Fruit fly (Drosophila melanogaster): Measurements from ENCODE around the gene spoon.

spoon gene

DNA sequence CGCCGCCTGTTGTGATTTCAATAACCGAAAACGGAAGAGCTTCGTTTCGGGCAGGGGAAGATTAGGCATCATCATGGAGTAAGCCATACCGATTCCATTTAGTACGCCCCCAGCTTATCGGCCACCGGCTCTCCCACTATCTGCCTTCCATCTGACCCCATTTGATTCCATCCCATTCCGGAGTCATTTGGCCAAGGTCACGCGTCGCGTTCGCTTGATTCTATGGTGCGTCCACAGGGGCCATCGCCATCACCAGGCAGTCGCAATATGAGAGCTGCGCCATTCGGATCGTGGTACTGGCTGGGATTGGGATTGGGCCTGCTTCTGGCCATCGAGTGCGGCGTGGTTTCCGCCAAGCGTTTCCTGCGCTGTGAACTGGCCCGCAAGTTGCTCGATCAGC is 6.6 kb upstream of the spoon start, which contains the start of gene CG16756:
Gene CG16756, plus strand, starts transcription at position 257 of the 400 bp plus-strand sequence.
- TF ChIP-seq fd64A (GFP tag; optimal IDR thresholded peaks at IDR 0.05) (no peak), CG2116 (GFP tag; optimal IDR thresholded peaks at IDR 0.05) (no peak), CG14050 (GFP tag; IDR thresholded peaks at IDR 0.05) (no peak), Max (GFP tag; optimal IDR thresholded peaks at IDR 0.05) (no peak), CG8290 (GFP tag; optimal IDR thresholded peaks at IDR 0.05) (no peak), CG8290 (tag; optimal IDR thresholded peaks at IDR 0.05) (no peak), CG15601 (tag; optimal IDR thresholded peaks at IDR 0.05) (no peak), Awh (GFP tag; IDR thresholded peaks at IDR 0.05) (no peak), CG12155 (GFP tag; optimal IDR thresholded peaks at IDR 0.05) (no peak), CG6813 (GFP tag; optimal IDR thresholded peaks at IDR 0.05) (no peak), CG33557 (GFP tag; optimal IDR thresholded peaks at IDR 0.05) (no peak), Jarid2 (GFP tag; optimal IDR thresholded peaks at IDR 0.05) (no peak), CG16813 (GFP tag; IDR thresholded peaks at IDR 0.05; ENCODE audit: partially characterized antibody) (no peak), CG18764 (GFP tag; optimal IDR thresholded peaks at IDR 0.05) (no peak), CG10565 (GFP tag; optimal IDR thresholded peaks at IDR 0.05) (no peak), eve (GFP tag; optimal IDR thresholded peaks at IDR 0.05) (no peak), sug (tag; optimal IDR thresholded peaks at IDR 0.05) (peak; percentile 48), sens-2 (GFP tag; IDR thresholded peaks at IDR 0.05) (no peak), slou (GFP tag; optimal IDR thresholded peaks at IDR 0.05) (no peak), CG10543 (GFP tag; optimal IDR thresholded peaks at IDR 0.05) (peak; percentile 40), ERR (GFP tag; optimal IDR thresholded peaks at IDR 0.05) (peak; percentile 43), Med (GFP tag) (peak; percentile 14), inv (GFP tag; IDR thresholded peaks at IDR 0.05; ENCODE audit: partially characterized antibody) (no peak), Drgx (GFP tag; IDR thresholded peaks at IDR 0.05) (no peak), CG17328 (GFP tag; IDR thresholded peaks at IDR 0.05) (no peak), CG34376 (GFP tag; optimal IDR thresholded peaks at IDR 0.05) (peak; percentile 60), CG15269 (tag; optimal IDR thresholded peaks at IDR 0.05) (no peak), CG18619 (GFP tag; optimal IDR thresholded peaks at IDR 0.05) (no peak), z (GFP tag; IDR thresholded peaks at IDR 0.05) (no peak), CG6765 (GFP tag; optimal IDR thresholded peaks at IDR 0.05) (no peak), bab2 (GFP tag; optimal IDR thresholded peaks at IDR 0.05) (no peak), lilli (GFP tag; optimal IDR thresholded peaks at IDR 0.05) (no peak), slbo (GFP tag; IDR thresholded peaks at IDR 0.05) (no peak), ftz-f1 (GFP tag; optimal IDR thresholded peaks at IDR 0.05) (peak; percentile 58), CG12071 (GFP tag; optimal IDR thresholded peaks at IDR 0.05) (no peak), Aef1 (GFP tag; IDR thresholded peaks at IDR 0.05) (no peak)

DNA sequence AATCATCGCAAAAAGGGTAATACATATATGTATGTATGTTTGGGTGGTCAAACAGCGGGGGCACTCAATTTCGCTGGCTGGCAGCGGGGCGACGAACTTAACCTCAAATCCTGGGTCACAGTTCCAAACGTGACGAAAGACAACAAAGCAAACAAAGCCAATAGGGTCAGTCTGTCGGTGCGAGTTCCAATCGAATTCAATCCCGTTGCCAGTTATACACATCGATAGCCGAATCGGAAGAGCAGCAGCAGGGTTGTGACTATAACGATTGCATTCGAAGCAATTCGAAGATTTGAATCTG is 1.5 kb upstream of the spoon start:
- TF ChIP-seq Camta (GFP tag; optimal IDR thresholded peaks at IDR 0.05) (no peak), Med (GFP tag) (peak; percentile 36), Taf1 (GFP tag; IDR thresholded peaks at IDR 0.05) (no peak), CG6254 (GFP tag; optimal IDR thresholded peaks at IDR 0.05) (no peak), gsb-n (tag; optimal IDR thresholded peaks at IDR 0.05) (no peak), CG10462 (GFP tag; optimal IDR thresholded peaks at IDR 0.05) (no peak), Ada2b (GFP tag; IDR thresholded peaks at IDR 0.05) (no peak), CG2202 (tag; optimal IDR thresholded peaks at IDR 0.05) (no peak), Ets65A (GFP tag) (peak; percentile 33), ems (GFP tag; optimal IDR thresholded peaks at IDR 0.05) (no peak), CG10543 (GFP tag; optimal IDR thresholded peaks at IDR 0.05) (no peak), HLH4C (GFP tag; IDR thresholded peaks at IDR 0.05; ENCODE audit: partially characterized antibody) (no peak), CG12104 (GFP tag; optimal IDR thresholded peaks at IDR 0.05) (no peak), sens-2 (GFP tag; IDR thresholded peaks at IDR 0.05) (no peak), Drgx (GFP tag; IDR thresholded peaks at IDR 0.05) (no peak), sob (GFP tag; IDR thresholded peaks at IDR 0.05) (no peak), cg (GFP tag; optimal IDR thresholded peaks at IDR 0.05) (peak; percentile 40), eve (GFP tag; optimal IDR thresholded peaks at IDR 0.05) (no peak), CG15696 (tag; optimal IDR thresholded peaks at IDR 0.05) (no peak), CG12942 (GFP tag; optimal IDR thresholded peaks at IDR 0.05) (no peak), CG1024 (GFP tag; IDR thresholded peaks at IDR 0.05) (no peak), CG15011 (GFP tag; optimal IDR thresholded peaks at IDR 0.05) (no peak)
